Fruit fly (Drosophila melanogaster): ENCODE results near the gene shop.

shop gene

dm6 chrX:18848338-18849021 is at the start of gene shop:
TSS of gene shop (minus strand) at chrX:18848566.
- peak; percentile 88 for TF ChIP-seq CG1620 (GFP tag; optimal IDR thresholded peaks at IDR 0.05)
- TF ChIP-seq CG7045 (GFP tag; optimal IDR thresholded peaks at IDR 0.05): peak; percentile 73
- TF ChIP-seq CG33017 (tag; optimal IDR thresholded peaks at IDR 0.05): peak; percentile 67
- TF ChIP-seq bab1 (GFP tag; optimal IDR thresholded peaks at IDR 0.05): peak; percentile 77
- peak; percentile 67 for TF ChIP-seq CG12768 (GFP tag; optimal IDR thresholded peaks at IDR 0.05)
- peak; percentile 73 for TF ChIP-seq toe (GFP tag; optimal IDR thresholded peaks at IDR 0.05)
- TF ChIP-seq Crg-1 (GFP tag; optimal IDR thresholded peaks at IDR 0.05): peak; percentile 81
- peak; percentile 65 for TF ChIP-seq tj (GFP tag; optimal IDR thresholded peaks at IDR 0.05)
- TF ChIP-seq cnc (optimal IDR thresholded peaks at IDR 0.05): no peak
- no peak for TF ChIP-seq kay (GFP tag; ENCODE audit: borderline replicate concordance)
- peak; percentile 79 for TF ChIP-seq pad (GFP tag; optimal IDR thresholded peaks at IDR 0.05)
- peak; percentile 89 for TF ChIP-seq CG11617 (GFP tag; optimal IDR thresholded peaks at IDR 0.05)
- peak; percentile 86 for TF ChIP-seq CG7101 (tag; optimal IDR thresholded peaks at IDR 0.05)
- no peak for TF ChIP-seq cic (GFP tag; optimal IDR thresholded peaks at IDR 0.05)
- TF ChIP-seq Mnt (GFP tag; optimal IDR thresholded peaks at IDR 0.05): peak; percentile 80
- TF ChIP-seq ovo (GFP tag; optimal IDR thresholded peaks at IDR 0.05): peak; percentile 44
- TF ChIP-seq Hr96 (GFP tag; optimal IDR thresholded peaks at IDR 0.05): peak; percentile 84
- TF ChIP-seq CG5204 (GFP tag; optimal IDR thresholded peaks at IDR 0.05): peak; percentile 75
- TF ChIP-seq Clk (GFP tag; optimal IDR thresholded peaks at IDR 0.05): peak; percentile 48
- TF ChIP-seq CG14711 (tag; optimal IDR thresholded peaks at IDR 0.05): peak; percentile 92

dm6 chrX:18897906-18898305 is 49.5 kb upstream of the shop start:
- no peak for TF ChIP-seq bab1 (GFP tag; optimal IDR thresholded peaks at IDR 0.05)
- TF ChIP-seq tj (GFP tag; optimal IDR thresholded peaks at IDR 0.05): no peak
- TF ChIP-seq CG7101 (tag; optimal IDR thresholded peaks at IDR 0.05): no peak
- no peak for TF ChIP-seq toe (GFP tag; optimal IDR thresholded peaks at IDR 0.05)
- no peak for TF ChIP-seq pad (GFP tag; optimal IDR thresholded peaks at IDR 0.05)
- TF ChIP-seq cnc (optimal IDR thresholded peaks at IDR 0.05): no peak
- TF ChIP-seq CG33017 (tag; optimal IDR thresholded peaks at IDR 0.05): no peak
- TF ChIP-seq ovo (GFP tag; optimal IDR thresholded peaks at IDR 0.05): no peak
- no peak for TF ChIP-seq cic (GFP tag; optimal IDR thresholded peaks at IDR 0.05)
- no peak for TF ChIP-seq CG5204 (GFP tag; optimal IDR thresholded peaks at IDR 0.05)
- no peak for TF ChIP-seq CG14711 (tag; optimal IDR thresholded peaks at IDR 0.05)
- no peak for TF ChIP-seq CG1620 (GFP tag; optimal IDR thresholded peaks at IDR 0.05)
- no peak for TF ChIP-seq CG11617 (GFP tag; optimal IDR thresholded peaks at IDR 0.05)
- TF ChIP-seq kay (GFP tag; ENCODE audit: borderline replicate concordance): no peak
- no peak for TF ChIP-seq Clk (GFP tag; optimal IDR thresholded peaks at IDR 0.05)
- TF ChIP-seq Mnt (GFP tag; optimal IDR thresholded peaks at IDR 0.05): no peak

dm6 chrX:18897294-18897693 is 48.9 kb upstream of the shop start:
- TF ChIP-seq Hr96 (GFP tag; optimal IDR thresholded peaks at IDR 0.05) (no peak), cic (GFP tag; optimal IDR thresholded peaks at IDR 0.05) (no peak), Mnt (GFP tag; optimal IDR thresholded peaks at IDR 0.05) (no peak), CG14711 (tag; optimal IDR thresholded peaks at IDR 0.05) (no peak), CG33017 (tag; optimal IDR thresholded peaks at IDR 0.05) (no peak), CG5204 (GFP tag; optimal IDR thresholded peaks at IDR 0.05) (no peak), CG7045 (GFP tag; optimal IDR thresholded peaks at IDR 0.05) (no peak), Crg-1 (GFP tag; optimal IDR thresholded peaks at IDR 0.05) (no peak), CG1620 (GFP tag; optimal IDR thresholded peaks at IDR 0.05) (no peak), CG7101 (tag; optimal IDR thresholded peaks at IDR 0.05) (no peak), CG12768 (GFP tag; optimal IDR thresholded peaks at IDR 0.05) (no peak), pad (GFP tag; optimal IDR thresholded peaks at IDR 0.05) (no peak), tj (GFP tag; optimal IDR thresholded peaks at IDR 0.05) (no peak), kay (GFP tag; ENCODE audit: borderline replicate concordance) (no peak), cnc (optimal IDR thresholded peaks at IDR 0.05) (no peak), ovo (GFP tag; optimal IDR thresholded peaks at IDR 0.05) (no peak)

dm6 chrX:18894146-18894545 is 45.8 kb upstream of the shop start, which contains the start of gene SdhBL:
TSS of gene SdhBL (plus strand) at chrX:18894446.
- no peak for TF ChIP-seq CG33017 (tag; optimal IDR thresholded peaks at IDR 0.05)
- no peak for TF ChIP-seq kay (GFP tag; ENCODE audit: borderline replicate concordance)
- no peak for TF ChIP-seq Clk (GFP tag; optimal IDR thresholded peaks at IDR 0.05)
- TF ChIP-seq toe (GFP tag; optimal IDR thresholded peaks at IDR 0.05): no peak
- TF ChIP-seq CG12768 (GFP tag; optimal IDR thresholded peaks at IDR 0.05): no peak
- no peak for TF ChIP-seq pad (GFP tag; optimal IDR thresholded peaks at IDR 0.05)
- TF ChIP-seq CG7045 (GFP tag; optimal IDR thresholded peaks at IDR 0.05): no peak
- no peak for TF ChIP-seq Hr96 (GFP tag; optimal IDR thresholded peaks at IDR 0.05)
- TF ChIP-seq CG5204 (GFP tag; optimal IDR thresholded peaks at IDR 0.05): no peak
- TF ChIP-seq bab1 (GFP tag; optimal IDR thresholded peaks at IDR 0.05): no peak
- TF ChIP-seq CG7101 (tag; optimal IDR thresholded peaks at IDR 0.05): no peak
- no peak for TF ChIP-seq CG1620 (GFP tag; optimal IDR thresholded peaks at IDR 0.05)
- no peak for TF ChIP-seq ovo (GFP tag; optimal IDR thresholded peaks at IDR 0.05)

dm6 chrX:18893433-18893832 is 45.1 kb upstream of the shop start, which contains the start of gene Flacc:
TSS of gene Flacc (minus strand) at chrX:18893636.
- TF ChIP-seq pad (GFP tag; optimal IDR thresholded peaks at IDR 0.05): no peak
- peak; percentile 32 for TF ChIP-seq bab1 (GFP tag; optimal IDR thresholded peaks at IDR 0.05)

- TF ChIP-seq kay (GFP tag; ENCODE audit: borderline replicate concordance) (peak; percentile 30), CG14711 (tag; optimal IDR thresholded peaks at IDR 0.05) (peak; percentile 77), Hr96 (GFP tag; optimal IDR thresholded peaks at IDR 0.05) (no peak)
Measured at dm6 chrX:18883999-18884671, 35.8 kb upstream of the shop start, which contains the start of gene CG7332. TSS of gene CG7332 (plus strand) at chrX:18884513.
